Worm (Caenorhabditis elegans) whole organism, L2 larva: ENCODE results near the gene B0524.6.

Source experiments
- Y55F3AM.14 ChIP-seq: fragments of 200-800 bp; sonication (Bioruptor generic); optimal IDR thresholded peaks from 2 replicates; lab custom pipeline; 2018; ENCODE audit warnings: mild to moderate bottlenecking, missing genetic modification characterization, missing compliant biosample characterization
- mbf-1 ChIP-seq: sonication (generic microtip); optimal IDR thresholded peaks from 2 replicates; lab custom pipeline; 2017; ENCODE audit warnings: missing biosample characterization, missing genetic modification characterization
- nhr-129 ChIP-seq: fragments of 150-350 bp; optimal IDR thresholded peaks from 2 replicates; lab custom pipeline; 2014; ENCODE audit warnings: missing biosample characterization, missing genetic modification characterization
- nhr-23 ChIP-seq: fragments of 150-350 bp; optimal IDR thresholded peaks from 2 replicates; lab custom pipeline; 2014; ENCODE audit warnings: missing biosample characterization, missing genetic modification reagents, missing genetic modification characterization
- nhr-237 ChIP-seq: fragments of 150-350 bp; optimal IDR thresholded peaks from 2 replicates; lab custom pipeline; 2014; ENCODE audit warnings: missing biosample characterization, missing genetic modification characterization
- nhr-77 ChIP-seq: fragments of 150-350 bp; optimal IDR thresholded peaks from 2 replicates; lab custom pipeline; 2014; ENCODE audit warnings: missing biosample characterization, missing genetic modification characterization
- peb-1 ChIP-seq: fragments of 150-350 bp; optimal IDR thresholded peaks from 2 replicates; lab custom pipeline; 2014; ENCODE audit warnings: missing biosample characterization, missing genetic modification characterization
- sem-4 ChIP-seq: fragments of 150-350 bp; optimal IDR thresholded peaks from 2 replicates; lab custom pipeline; 2014; ENCODE audit warnings: missing biosample characterization, missing genetic modification reagents, missing genetic modification characterization
- sma-9 ChIP-seq, 2 experiments: fragments of 150-350 bp in 1 of 2; sonication (generic microtip) in 1 of 2; optimal IDR thresholded peaks; 2 replicates each; lab custom pipeline; 2014 to 2016; ENCODE audit warnings: missing genetic modification characterization in 2 of 2, mild to moderate bottlenecking in 1 of 2, missing biosample characterization in 1 of 2, missing compliant biosample characterization in 1 of 2, missing genetic modification reagents in 1 of 2, moderate library complexity in 1 of 2
- snpc-4 ChIP-seq: fragments of 150-350 bp; optimal IDR thresholded peaks from 2 replicates; lab custom pipeline; 2014; ENCODE audit warnings: missing biosample characterization, missing genetic modification characterization

The B0524.6 gene

ce11 chrIII:1852126-1852717, 53.2 kb downstream of the B0524.6 start:
- no peak for TF ChIP-seq Y55F3AM.14 (GFP tag; lab: Kevin White, UChicago)
- no peak for TF ChIP-seq sem-4 (tag; lab: Kevin White, UChicago)
- TF ChIP-seq sma-9 (GFP tag; optimal IDR thresholded peaks at IDR 0.05; lab: Kevin White, UChicago): no peak
- no peak for TF ChIP-seq sma-9 (tag; optimal IDR thresholded peaks at IDR 0.05; lab: Kevin White, UChicago)
- TF ChIP-seq nhr-23 (tag; lab: Kevin White, UChicago): no peak
- TF ChIP-seq nhr-237 (tag; lab: Kevin White, UChicago): no peak
- TF ChIP-seq snpc-4 (tag; lab: Kevin White, UChicago): no peak
- no peak for TF ChIP-seq mbf-1 (tag; lab: Kevin White, UChicago)
- no peak for TF ChIP-seq nhr-129
- no peak for TF ChIP-seq peb-1
- no peak for TF ChIP-seq nhr-77 (tag; lab: Kevin White, UChicago)
